Worm (Caenorhabditis elegans) whole organism, L1 larva: ENCODE data around the gene B0393.4.

Experiments used
- C16A3.4 ChIP-seq: fragments of 150-350 bp; optimal IDR thresholded peaks from 2 replicates; lab custom pipeline; 2014; ENCODE audit warnings: missing biosample characterization, missing genetic modification characterization
- C34B4.2 ChIP-seq: sonication (generic microtip); optimal IDR thresholded peaks from 2 replicates; lab custom pipeline; 2017; ENCODE audit warnings: mild to moderate bottlenecking, missing genetic modification characterization, missing compliant biosample characterization
- Y116A8C.19 ChIP-seq: sonication (generic microtip); optimal IDR thresholded peaks from 2 replicates; lab custom pipeline; 2016; ENCODE audit warnings: missing compliant biosample characterization, missing genetic modification characterization, borderline replicate concordance
- aly-2 ChIP-seq: fragments of 150-350 bp; optimal IDR thresholded peaks from 2 replicates; lab custom pipeline; 2014; ENCODE audit warnings: missing biosample characterization, missing genetic modification characterization
- ama-1 ChIP-seq: fragments of 150-350 bp; optimal IDR thresholded peaks from 2 replicates; lab custom pipeline; 2014
- ceh-63 ChIP-seq: fragments of 200-800 bp; sonication (Bioruptor generic); optimal IDR thresholded peaks from 2 replicates; lab custom pipeline; 2018; ENCODE audit warnings: mild to moderate bottlenecking, missing genetic modification characterization, missing compliant biosample characterization
- ceh-8 ChIP-seq: fragments of 200-800 bp; sonication (Bioruptor generic); optimal IDR thresholded peaks from 2 replicates; lab custom pipeline; 2018; ENCODE audit warnings: mild to moderate bottlenecking, missing genetic modification characterization, moderate library complexity, missing compliant biosample characterization
- ceh-82 ChIP-seq, 3 experiments: fragments of 150-350 bp in 1 of 3; sonication (generic microtip) in 2 of 3; optimal IDR thresholded peaks; 2 replicates each; lab custom pipeline; 2014 to 2017; ENCODE audit warnings: missing biosample characterization in 3 of 3, missing genetic modification characterization in 3 of 3
- ceh-88 ChIP-seq: fragments of 200-800 bp; sonication (Bioruptor generic); IDR thresholded peaks from 2 replicates; pipeline ENCODE4 v1.3.6; 2022; ENCODE audit warnings: missing genetic modification characterization, missing compliant biosample characterization
- ceh-90 ChIP-seq: sonication (generic microtip); optimal IDR thresholded peaks from 2 replicates; lab custom pipeline; 2016; ENCODE audit warnings: missing genetic modification characterization, missing compliant biosample characterization
- ces-1 ChIP-seq: fragments of 150-350 bp; optimal IDR thresholded peaks from 2 replicates; lab custom pipeline; 2014; ENCODE audit warnings: missing biosample characterization, missing genetic modification reagents, missing genetic modification characterization
- efl-1 ChIP-seq, 4 experiments: fragments of 150-350 bp; optimal IDR thresholded peaks in 3 of 4; peaks in 1 of 4; 1 replicate in 1 of 4; 2 replicates in 3 of 4; lab custom pipeline; 2014; ENCODE audit warnings: missing biosample characterization in 2 of 4, missing genetic modification characterization in 2 of 4, missing genetic modification reagents in 2 of 4
- efl-3 ChIP-seq: fragments of 200-800 bp; sonication (Bioruptor generic); optimal IDR thresholded peaks from 2 replicates; lab custom pipeline; 2018; ENCODE audit warnings: mild to moderate bottlenecking, missing genetic modification characterization, missing compliant biosample characterization
- egl-27 ChIP-seq, 2 experiments: fragments of 150-350 bp in 1 of 2; sonication (generic microtip); optimal IDR thresholded peaks; 3 replicates each; lab custom pipeline; 2017 to 2018; ENCODE audit warnings: missing biosample characterization in 2 of 2, missing genetic modification characterization in 2 of 2, missing genetic modification reagents in 2 of 2
- elt-3 ChIP-seq, 6 experiments: fragments of 150-350 bp in 1 of 6; sonication (generic microtip); optimal IDR thresholded peaks; 2 replicates each; lab custom pipeline; 2017 to 2018; ENCODE audit warnings: missing biosample characterization in 6 of 6, missing genetic modification characterization in 6 of 6, inconsistent platforms in 1 of 6
- ets-5 ChIP-seq: fragments of 200-800 bp; sonication (Bioruptor generic); IDR thresholded peaks from 2 replicates; pipeline ENCODE4 v1.3.6; 2022; ENCODE audit warnings: missing genetic modification characterization, missing compliant biosample characterization
- fkh-10 ChIP-seq: sonication (generic microtip); optimal IDR thresholded peaks from 2 replicates; lab custom pipeline; 2017; ENCODE audit warnings: missing biosample characterization, missing genetic modification reagents, missing genetic modification characterization
- fos-1 ChIP-seq: fragments of 150-350 bp; optimal IDR thresholded peaks from 2 replicates; lab custom pipeline; 2014; ENCODE audit warnings: missing biosample characterization, missing genetic modification characterization
- hlh-17 ChIP-seq: fragments of 200-800 bp; sonication (Bioruptor generic); optimal IDR thresholded peaks from 2 replicates; lab custom pipeline; 2018; ENCODE audit warnings: missing genetic modification characterization, mild to moderate bottlenecking, missing compliant biosample characterization, moderate library complexity, borderline replicate concordance
- irx-1 ChIP-seq: sonication (generic microtip); optimal IDR thresholded peaks from 2 replicates; lab custom pipeline; 2016; ENCODE audit warnings: missing genetic modification characterization, missing compliant biosample characterization
- isw-1 ChIP-seq: fragments of 200-800 bp; sonication (Bioruptor generic); IDR thresholded peaks from 2 replicates; pipeline ENCODE4 v1.3.6; 2022; ENCODE audit warnings: missing genetic modification characterization, missing compliant biosample characterization
- lin-13 ChIP-seq: fragments of 150-350 bp; optimal IDR thresholded peaks from 2 replicates; lab custom pipeline; 2014; ENCODE audit warnings: missing biosample characterization, missing genetic modification reagents, missing genetic modification characterization
- lin-39 ChIP-seq: fragments of 150-350 bp; optimal IDR thresholded peaks from 2 replicates; lab custom pipeline; 2014; ENCODE audit warnings: missing biosample characterization, missing genetic modification reagents, missing genetic modification characterization
- lsy-2 ChIP-seq, 2 experiments: fragments of 150-350 bp; optimal IDR thresholded peaks; 2 replicates each; lab custom pipeline; 2014; ENCODE audit warnings: missing biosample characterization in 2 of 2, missing genetic modification characterization in 2 of 2
- mdl-1 ChIP-seq, 2 experiments: fragments of 150-350 bp; optimal IDR thresholded peaks; 2 replicates each; lab custom pipeline; 2014 to 2017; ENCODE audit warnings: missing biosample characterization in 2 of 2, missing genetic modification characterization in 2 of 2, inconsistent platforms in 1 of 2
- mef-2 ChIP-seq: fragments of 150-350 bp; optimal IDR thresholded peaks from 2 replicates; lab custom pipeline; 2014; ENCODE audit warnings: missing biosample characterization, missing genetic modification characterization
- mep-1 ChIP-seq: fragments of 150-350 bp; optimal IDR thresholded peaks from 2 replicates; lab custom pipeline; 2014; ENCODE audit warnings: missing biosample characterization, missing genetic modification characterization
- nhr-11 ChIP-seq: fragments of 150-350 bp; optimal IDR thresholded peaks from 2 replicates; lab custom pipeline; 2014; ENCODE audit warnings: missing biosample characterization, missing genetic modification characterization
- nhr-12 ChIP-seq: sonication (generic microtip); optimal IDR thresholded peaks from 2 replicates; lab custom pipeline; 2017; ENCODE audit warnings: missing biosample characterization, missing genetic modification characterization
- nhr-20 ChIP-seq: sonication (generic microtip); optimal IDR thresholded peaks from 2 replicates; lab custom pipeline; 2016; ENCODE audit warnings: mild to moderate bottlenecking, missing genetic modification characterization, missing compliant biosample characterization
- nhr-47 ChIP-seq: sonication (generic microtip); optimal IDR thresholded peaks from 2 replicates; lab custom pipeline; 2016; ENCODE audit warnings: mild to moderate bottlenecking, missing genetic modification characterization, moderate library complexity, missing compliant biosample characterization
- nhr-77 ChIP-seq: fragments of 150-350 bp; optimal IDR thresholded peaks from 2 replicates; lab custom pipeline; 2014; ENCODE audit warnings: missing biosample characterization, missing genetic modification characterization
- nhr-84 ChIP-seq: sonication (generic microtip); optimal IDR thresholded peaks from 2 replicates; lab custom pipeline; 2017; ENCODE audit warnings: missing biosample characterization, missing genetic modification characterization
- nhr-90 ChIP-seq: sonication (generic microtip); optimal IDR thresholded peaks from 2 replicates; lab custom pipeline; 2016; ENCODE audit warnings: mild to moderate bottlenecking, missing genetic modification characterization, missing compliant biosample characterization; ENCODE audit not compliant: poor library complexity
- pax-3 ChIP-seq: fragments of 200-800 bp; sonication (Bioruptor generic); optimal IDR thresholded peaks from 2 replicates; lab custom pipeline; 2018; ENCODE audit warnings: mild to moderate bottlenecking, missing genetic modification characterization, moderate library complexity, missing compliant biosample characterization
- rnt-1 ChIP-seq: sonication (generic microtip); optimal IDR thresholded peaks from 2 replicates; lab custom pipeline; 2016; ENCODE audit warnings: mild to moderate bottlenecking, missing genetic modification characterization, moderate library complexity, missing compliant biosample characterization
- skn-1 ChIP-seq: fragments of 150-350 bp; optimal IDR thresholded peaks from 2 replicates; lab custom pipeline; 2014; ENCODE audit warnings: missing biosample characterization, missing genetic modification characterization
- snpc-4 ChIP-seq: fragments of 150-350 bp; optimal IDR thresholded peaks from 2 replicates; lab custom pipeline; 2014; ENCODE audit warnings: missing biosample characterization, missing genetic modification characterization
- sup-37 ChIP-seq: fragments of 200-800 bp; sonication (Bioruptor generic); optimal IDR thresholded peaks from 2 replicates; lab custom pipeline; 2018; ENCODE audit warnings: mild to moderate bottlenecking, missing genetic modification characterization, missing compliant biosample characterization
- swsn-7 ChIP-seq: sonication (generic microtip); optimal IDR thresholded peaks from 2 replicates; lab custom pipeline; 2016; ENCODE audit warnings: missing genetic modification characterization, missing compliant biosample characterization
- tbx-2 ChIP-seq: sonication (generic microtip); optimal IDR thresholded peaks from 2 replicates; lab custom pipeline; 2016; ENCODE audit warnings: missing genetic modification characterization, missing compliant biosample characterization
- tlp-1 ChIP-seq: fragments of 150-350 bp; optimal IDR thresholded peaks from 2 replicates; lab custom pipeline; 2014; ENCODE audit warnings: missing biosample characterization, missing genetic modification characterization
- unc-130 ChIP-seq: fragments of 150-350 bp; optimal IDR thresholded peaks from 2 replicates; lab custom pipeline; 2017; ENCODE audit warnings: missing biosample characterization, missing genetic modification characterization, inconsistent platforms
- unc-30 ChIP-seq: sonication (generic microtip); optimal IDR thresholded peaks from 2 replicates; lab custom pipeline; 2017; ENCODE audit warnings: missing biosample characterization, missing genetic modification characterization
- unc-86 ChIP-seq: sonication (generic microtip); optimal IDR thresholded peaks from 2 replicates; lab custom pipeline; 2016; ENCODE audit warnings: missing genetic modification characterization, missing compliant biosample characterization
- unc-98 ChIP-seq: fragments of 200-800 bp; sonication (Bioruptor generic); IDR thresholded peaks from 2 replicates; pipeline ENCODE4 v1.3.6; 2022; ENCODE audit warnings: missing genetic modification characterization, missing compliant biosample characterization
- vab-15 ChIP-seq: sonication (generic microtip); optimal IDR thresholded peaks from 2 replicates; lab custom pipeline; 2017; ENCODE audit warnings: missing genotype, mild to moderate bottlenecking, missing genetic modification characterization, missing compliant biosample characterization
- zag-1 ChIP-seq: fragments of 150-350 bp; optimal IDR thresholded peaks from 2 replicates; lab custom pipeline; 2014; ENCODE audit warnings: missing biosample characterization, missing genetic modification characterization
- ztf-11 ChIP-seq, 2 experiments: sonication (generic microtip); optimal IDR thresholded peaks; 2 replicates each; lab custom pipeline; 2016 to 2017; ENCODE audit warnings: missing genetic modification characterization in 2 of 2, missing biosample characterization in 1 of 2, missing compliant biosample characterization in 1 of 2
- ztf-4 ChIP-seq: fragments of 150-350 bp; optimal IDR thresholded peaks from 2 replicates; lab custom pipeline; 2014; ENCODE audit warnings: missing biosample characterization, missing genetic modification characterization

Gene B0393.4

ce11 chrIII:4731295-4731988 is 32.0 kb downstream of the B0393.4 start, which contains the start of gene F17C8.3 (continued):
- TF ChIP-seq swsn-7 (tag; lab: Kevin White, UChicago) (peak; percentile 32), unc-86 (no peak), lin-13 (GFP tag; lab: Kevin White, UChicago) (no peak), C34B4.2 (tag; lab: Kevin White, UChicago) (no peak), unc-30 (tag; lab: Kevin White, UChicago) (no peak), snpc-4 (tag; lab: Kevin White, UChicago) (no peak), mdl-1 (tag; optimal IDR thresholded peaks at IDR 0.05; lab: Kevin White, UChicago) (peak in 1 of 2 experiments; percentile 19), nhr-77 (tag; lab: Kevin White, UChicago) (no peak), nhr-84 (tag; lab: Kevin White, UChicago) (no peak), rnt-1 (peak; percentile 56), fos-1 (tag; lab: Kevin White, UChicago) (no peak), ceh-88 (no peak), lsy-2 (tag; optimal IDR thresholded peaks at IDR 0.05; lab: Kevin White, UChicago) (peak; percentile 54 to 70), nhr-20 (peak; percentile 30), nhr-90 (tag; lab: Kevin White, UChicago) (no peak), efl-3 (GFP tag; lab: Kevin White, UChicago) (no peak), skn-1 (tag; lab: Kevin White, UChicago) (no peak), lin-39 (tag; lab: Kevin White, UChicago) (peak; percentile 51), tbx-2 (tag; lab: Kevin White, UChicago) (no peak), elt-3 (tag; optimal IDR thresholded peaks at IDR 0.05; lab: Kevin White, UChicago) (no peak), mep-1 (tag; lab: Kevin White, UChicago) (peak; percentile 20), unc-130 (tag; lab: Kevin White, UChicago) (peak; percentile 4), isw-1 (no peak), ceh-63 (GFP tag; lab: Kevin White, UChicago) (no peak), nhr-47 (tag; lab: Kevin White, UChicago) (peak; percentile 14), mef-2 (no peak), nhr-12 (tag; lab: Kevin White, UChicago) (no peak), C16A3.4 (no peak)

ce11 chrIII:4723922-4724321 is 39.5 kb downstream of the B0393.4 start:
- TF ChIP-seq mdl-1 (tag; optimal IDR thresholded peaks at IDR 0.05; lab: Kevin White, UChicago), result no peak
- TF ChIP-seq ztf-4 (tag; lab: Kevin White, UChicago), result no peak
- no peak for TF ChIP-seq zag-1
- no peak for TF ChIP-seq nhr-90 (tag; lab: Kevin White, UChicago)
- no peak for TF ChIP-seq pax-3
- no peak for TF ChIP-seq lin-39 (tag; lab: Kevin White, UChicago)
- no peak for TF ChIP-seq nhr-12 (tag; lab: Kevin White, UChicago)
- no peak for TF ChIP-seq efl-3 (GFP tag; lab: Kevin White, UChicago)
- TF ChIP-seq unc-98 (GFP tag; lab: Robert Waterston, UW), result no peak
- no peak for TF ChIP-seq hlh-17 (GFP tag; lab: Kevin White, UChicago)
- TF ChIP-seq tbx-2 (tag; lab: Kevin White, UChicago), result no peak
- no peak for TF ChIP-seq lin-13 (GFP tag; lab: Kevin White, UChicago)
- peak in 1 of 2 experiments; percentile 18 for TF ChIP-seq efl-1 (optimal IDR thresholded peaks at IDR 0.05; lab: Kevin White, UChicago)
- TF ChIP-seq efl-1 (GFP tag; optimal IDR thresholded peaks at IDR 0.05 in 1 of 2; lab: Kevin White, UChicago), result peak in 1 of 2 experiments; percentile 14
- TF ChIP-seq sup-37 (GFP tag; lab: Kevin White, UChicago), result no peak
- TF ChIP-seq aly-2 (tag; lab: Kevin White, UChicago), result no peak
- no peak for TF ChIP-seq irx-1
- no peak for TF ChIP-seq nhr-20
- TF ChIP-seq Y116A8C.19 (tag; lab: Kevin White, UChicago), result no peak
- no peak for TF ChIP-seq snpc-4 (tag; lab: Kevin White, UChicago)
- TF ChIP-seq tlp-1 (tag; lab: Kevin White, UChicago), result no peak
- TF ChIP-seq egl-27 (tag; optimal IDR thresholded peaks at IDR 0.05; lab: Kevin White, UChicago), result no peak
- no peak for TF ChIP-seq fkh-10 (GFP tag; lab: Kevin White, UChicago)
- no peak for TF ChIP-seq ztf-11 (tag; optimal IDR thresholded peaks at IDR 0.05; lab: Kevin White, UChicago)
- TF ChIP-seq nhr-11, result no peak
- TF ChIP-seq mef-2, result peak; percentile 26
- no peak for TF ChIP-seq ceh-90 (tag; lab: Kevin White, UChicago)
- no peak for TF ChIP-seq ceh-8
- TF ChIP-seq vab-15 (tag; lab: Kevin White, UChicago), result no peak
- TF ChIP-seq ceh-82 (tag; optimal IDR thresholded peaks at IDR 0.05; lab: Kevin White, UChicago), result no peak
- no peak for TF ChIP-seq ets-5 (GFP tag; lab: Robert Waterston, UW)
- no peak for TF ChIP-seq ama-1
- TF ChIP-seq ces-1 (GFP tag; lab: Kevin White, UChicago), result no peak
